Worm (Caenorhabditis elegans): ENCODE data around the gene F32A5.8.

F32A5.8 gene

DNA sequence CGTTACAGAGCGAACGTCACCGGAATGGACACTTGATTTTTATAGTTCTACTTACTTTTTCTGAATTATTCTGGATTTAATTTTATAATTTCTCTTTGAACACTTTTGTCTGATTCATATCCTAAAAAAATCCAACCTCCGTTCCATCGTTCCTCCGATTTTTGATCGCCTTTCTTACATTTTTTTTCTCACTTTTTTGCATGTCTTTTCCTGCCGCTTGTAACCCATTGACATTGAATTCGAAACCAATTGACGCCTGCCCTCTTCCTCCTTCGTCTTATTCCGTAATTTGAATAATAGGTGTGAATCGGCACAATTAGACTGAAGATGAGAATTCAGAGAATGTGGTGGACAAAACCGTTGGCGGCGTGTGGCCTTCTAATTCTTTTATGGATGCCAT lies 10.3 kb upstream of the F32A5.8 start, which contains the start of gene skpo-3:
skpo-3 (plus strand) TSS at position 301 of the 400 bp plus-strand sequence.
- TF ChIP-seq pqm-1 (tag; optimal IDR thresholded peaks at IDR 0.05), result no peak
- TF ChIP-seq ama-1 (optimal IDR thresholded peaks at IDR 0.05), result no peak
- TF ChIP-seq elt-2 (tag; optimal IDR thresholded peaks at IDR 0.05), result no peak
- no peak for TF ChIP-seq hlh-15 (tag; optimal IDR thresholded peaks at IDR 0.05)
- no peak for TF ChIP-seq ceh-18 (tag; optimal IDR thresholded peaks at IDR 0.05)
- no peak for TF ChIP-seq K02D7.2 (tag; optimal IDR thresholded peaks at IDR 0.05)
- TF ChIP-seq ceh-6 (GFP tag; optimal IDR thresholded peaks at IDR 0.05), result no peak
- no peak for TF ChIP-seq unc-55 (GFP tag; optimal IDR thresholded peaks at IDR 0.05)

ce11 chrII:7251978-7252377 lies 3.9 kb upstream of the F32A5.8 start, which contains the start of the genes prx-13 and ada-2:
TSS of gene prx-13 (minus strand) at chrII:7252015.
TSS of gene ada-2 (plus strand) at chrII:7252259.
- TF ChIP-seq ztf-16 (tag; optimal IDR thresholded peaks at IDR 0.05) (no peak), elt-2 (tag; optimal IDR thresholded peaks at IDR 0.05) (peak; percentile 73)

DNA sequence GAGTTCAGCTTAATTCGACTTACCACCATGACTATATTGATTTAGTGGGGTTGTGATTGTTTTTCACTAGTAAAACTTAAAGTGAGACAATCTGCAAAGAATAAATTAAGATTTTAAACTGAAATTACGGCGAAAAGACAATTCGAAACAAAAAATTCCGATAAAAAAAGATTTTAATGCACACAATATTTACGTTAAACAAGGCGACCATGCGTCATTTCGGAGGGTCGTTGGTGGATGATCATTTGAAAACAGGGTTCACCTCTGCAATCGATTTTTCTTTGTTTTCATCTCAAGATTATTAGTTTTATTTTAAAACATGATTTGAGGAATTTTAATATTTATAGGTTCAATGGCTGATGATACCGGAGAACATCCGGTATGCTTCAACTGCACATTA lies 2.8 kb upstream of the F32A5.8 start, which contains the start of gene lsm-4:
lsm-4 (minus strand) TSS at position 91 of the 400 bp plus-strand sequence.
- TF ChIP-seq ceh-48 (tag; optimal IDR thresholded peaks at IDR 0.05) (peak; percentile 30), madf-2 (tag; optimal IDR thresholded peaks at IDR 0.05) (no peak)

DNA sequence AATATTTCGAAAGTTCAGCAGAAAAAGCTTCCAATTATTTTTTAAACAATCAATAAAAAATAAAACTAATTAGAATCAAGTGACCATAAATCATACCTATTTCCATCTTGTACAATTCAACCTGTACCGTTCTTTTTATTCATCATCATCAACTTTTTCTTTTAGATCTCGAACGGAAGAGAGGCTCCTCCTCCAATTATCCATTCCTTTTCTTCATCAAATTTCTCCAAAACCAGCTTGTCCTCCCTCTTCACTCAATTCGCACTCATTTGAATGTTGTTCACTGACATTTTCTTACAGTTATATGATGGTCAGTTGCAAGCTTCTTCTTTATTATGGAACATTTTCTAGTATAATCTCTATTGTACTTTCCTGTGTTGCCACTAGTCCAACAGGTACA lies 5.9 kb downstream of the F32A5.8 start, which contains the start of gene C30G12.4:
C30G12.4 (plus strand) TSS at position 301 of the 400 bp plus-strand sequence.
- TF ChIP-seq odd-2 (tag; optimal IDR thresholded peaks at IDR 0.05), result no peak
- no peak for TF ChIP-seq ceh-19 (GFP tag; optimal IDR thresholded peaks at IDR 0.05)
- TF ChIP-seq fax-1 (tag; optimal IDR thresholded peaks at IDR 0.05), result no peak
- TF ChIP-seq unc-3 (GFP tag; conservative IDR thresholded peaks at IDR 0.05), result no peak
- no peak for TF ChIP-seq unc-3 (tag; optimal IDR thresholded peaks at IDR 0.05)
- TF ChIP-seq ztf-16 (tag; optimal IDR thresholded peaks at IDR 0.05), result no peak
- no peak for TF ChIP-seq ama-1 (optimal IDR thresholded peaks at IDR 0.05)
- TF ChIP-seq ceh-2 (tag; optimal IDR thresholded peaks at IDR 0.05), result no peak
- no peak for TF ChIP-seq unc-42 (tag; optimal IDR thresholded peaks at IDR 0.05)
- no peak for TF ChIP-seq ttx-3 (tag; optimal IDR thresholded peaks at IDR 0.05)
- no peak for TF ChIP-seq ceh-30 (tag; optimal IDR thresholded peaks at IDR 0.05)
- TF ChIP-seq ceh-48 (tag; optimal IDR thresholded peaks at IDR 0.05), result no peak
- TF ChIP-seq nhr-232 (tag; optimal IDR thresholded peaks at IDR 0.05), result no peak
- no peak for TF ChIP-seq K02D7.2 (tag; optimal IDR thresholded peaks at IDR 0.05)
- TF ChIP-seq hlh-30 (tag; optimal IDR thresholded peaks at IDR 0.05; ENCODE audit: insufficient read depth), result no peak
- no peak for TF ChIP-seq ref-2 (tag; optimal IDR thresholded peaks at IDR 0.05)
- no peak for TF ChIP-seq elt-2 (tag; optimal IDR thresholded peaks at IDR 0.05)
- TF ChIP-seq hlh-8 (tag; optimal IDR thresholded peaks at IDR 0.05), result no peak
- no peak for TF ChIP-seq ceh-9 (tag; optimal IDR thresholded peaks at IDR 0.05)
- TF ChIP-seq Y22D7AL.16 (tag; optimal IDR thresholded peaks at IDR 0.05), result no peak
- no peak for TF ChIP-seq ceh-31 (tag; optimal IDR thresholded peaks at IDR 0.05)

DNA sequence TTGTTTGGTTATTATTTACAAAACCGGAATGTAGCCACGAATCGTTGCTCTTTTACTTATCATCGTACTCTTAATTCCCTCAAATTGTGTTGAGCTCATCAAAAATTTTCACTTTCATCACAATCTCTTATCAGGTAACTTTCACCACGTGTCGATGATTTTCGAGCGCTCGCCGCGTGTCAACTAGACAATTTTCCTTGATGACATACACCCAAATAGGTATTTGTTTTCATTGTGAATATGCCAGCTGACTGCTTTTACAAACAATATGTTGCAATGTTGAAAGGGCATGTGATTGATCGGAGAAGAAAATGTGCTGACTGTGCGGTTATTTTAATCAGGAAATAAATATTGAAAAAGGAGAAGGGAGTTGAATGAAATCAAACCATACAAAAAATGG lies 8.8 kb downstream of the F32A5.8 start:
- TF ChIP-seq ceh-19 (GFP tag; optimal IDR thresholded peaks at IDR 0.05) (no peak), odd-2 (tag; optimal IDR thresholded peaks at IDR 0.05) (no peak), ceh-14 (tag; optimal IDR thresholded peaks at IDR 0.05) (no peak), ref-2 (tag; optimal IDR thresholded peaks at IDR 0.05) (no peak), hlh-15 (tag; optimal IDR thresholded peaks at IDR 0.05) (no peak), zip-5 (tag; optimal IDR thresholded peaks at IDR 0.05) (no peak), hlh-8 (tag; optimal IDR thresholded peaks at IDR 0.05) (no peak), elt-4 (tag; optimal IDR thresholded peaks at IDR 0.05) (no peak), npax-4 (tag; optimal IDR thresholded peaks at IDR 0.05) (no peak), madf-2 (tag; optimal IDR thresholded peaks at IDR 0.05) (no peak), pag-3 (tag; optimal IDR thresholded peaks at IDR 0.05; ENCODE audit: borderline replicate concordance) (no peak)

DNA sequence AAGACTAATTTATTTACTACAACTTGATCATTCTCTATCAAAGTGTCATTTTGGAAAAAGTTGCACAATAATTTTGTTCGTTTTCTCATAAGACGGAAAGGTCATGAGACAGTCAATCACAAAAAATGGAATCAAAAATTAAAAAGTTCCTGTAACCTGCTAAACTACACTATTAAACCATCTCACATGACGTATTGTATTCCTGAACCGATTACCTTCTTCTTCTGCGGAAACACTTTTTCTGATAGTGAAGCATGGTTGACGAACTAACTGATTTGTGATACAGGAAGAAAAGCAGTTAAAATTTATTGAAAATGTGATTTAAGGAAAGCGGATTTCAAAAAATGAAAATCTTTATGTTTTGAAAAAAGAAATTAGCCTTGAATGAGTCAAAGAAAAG lies 13.9 kb downstream of the F32A5.8 start:
- TF ChIP-seq C38D4.7 (GFP tag; optimal IDR thresholded peaks at IDR 0.05), result no peak
- no peak for TF ChIP-seq hlh-30 (tag; optimal IDR thresholded peaks at IDR 0.05; ENCODE audit: insufficient read depth)
- TF ChIP-seq sdc-2 (tag; optimal IDR thresholded peaks at IDR 0.05), result no peak
- no peak for TF ChIP-seq ets-4 (tag; optimal IDR thresholded peaks at IDR 0.05)
- no peak for TF ChIP-seq fkh-6 (tag; optimal IDR thresholded peaks at IDR 0.05)
- TF ChIP-seq fax-1 (tag; optimal IDR thresholded peaks at IDR 0.05), result no peak
- TF ChIP-seq dve-1 (tag; optimal IDR thresholded peaks at IDR 0.05), result no peak
